Fruit fly (Drosophila melanogaster) whole organism, embryonic: ENCODE results near the gene Cyt-c1.

Experiments used
- Antp ChIP-seq: fragments of 200-800 bp; sonication (Bioruptor generic); optimal IDR thresholded peaks from 3 replicates; lab custom pipeline; 2016; ENCODE audit warnings: missing biosample characterization, missing genetic modification characterization
- Asciz ChIP-seq: fragments of 200-800 bp; sonication (Bioruptor generic); optimal IDR thresholded peaks from 2 replicates; lab custom pipeline; 2017; ENCODE audit warnings: missing biosample characterization, mild to moderate bottlenecking, missing genetic modification characterization, missing genetic modification reagents
- Atf6 ChIP-seq: fragments of 200-800 bp; sonication (Bioruptor generic); IDR thresholded peaks from 2 replicates; pipeline ENCODE4 v1.3.6; 2022; ENCODE audit warnings: missing biosample characterization, missing genetic modification characterization
- CG10274 ChIP-seq: fragments of 200-800 bp; sonication (Bioruptor generic); optimal IDR thresholded peaks from 3 replicates; lab custom pipeline; 2017; ENCODE audit warnings: missing biosample characterization, mild to moderate bottlenecking, missing genetic modification characterization
- CG11247 ChIP-seq: fragments of 200-800 bp; sonication (Bioruptor generic); IDR thresholded peaks from 2 replicates; pipeline ENCODE4 v1.3.6; 2022; ENCODE audit warnings: missing biosample characterization, missing genetic modification characterization
- CG13775 ChIP-seq: fragments of 200-800 bp; sonication (Bioruptor generic); optimal IDR thresholded peaks from 3 replicates; lab custom pipeline; 2017; ENCODE audit warnings: missing biosample characterization, mild to moderate bottlenecking, missing genetic modification characterization
- CG14050 ChIP-seq: fragments of 200-800 bp; sonication (Bioruptor generic); IDR thresholded peaks from 3 replicates; pipeline ENCODE4 v1.3.6; 2022; ENCODE audit warnings: missing biosample characterization, missing genetic modification characterization
- CG1647 ChIP-seq: fragments of 200-800 bp; sonication (Bioruptor generic); optimal IDR thresholded peaks from 3 replicates; lab custom pipeline; 2016; ENCODE audit warnings: missing biosample characterization, missing genetic modification characterization
- CG16813 ChIP-seq: fragments of 200-800 bp; sonication (Bioruptor generic); IDR thresholded peaks from 3 replicates; pipeline ENCODE4 v1.3.6; 2022; ENCODE audit warnings: missing biosample characterization, missing genetic modification characterization; ENCODE audit not compliant: partially characterized antibody
- CG30403 ChIP-seq: fragments of 200-800 bp; sonication (Bioruptor generic); optimal IDR thresholded peaks from 3 replicates; lab custom pipeline; 2016; ENCODE audit warnings: missing biosample characterization, missing genetic modification characterization
- CG32772 ChIP-seq: fragments of 200-800 bp; sonication (Bioruptor generic); IDR thresholded peaks from 2 replicates; pipeline ENCODE4 v1.3.6; 2022; ENCODE audit warnings: missing biosample characterization, missing genetic modification characterization
- CG6813 ChIP-seq: fragments of 200-800 bp; sonication (Bioruptor generic); optimal IDR thresholded peaks from 2 replicates; lab custom pipeline; 2017; ENCODE audit warnings: missing biosample characterization, missing genetic modification characterization, mild to moderate bottlenecking, moderate library complexity, missing genetic modification reagents
- CG7271 ChIP-seq: fragments of 200-800 bp; sonication (Bioruptor generic); optimal IDR thresholded peaks from 2 replicates; lab custom pipeline; 2018; ENCODE audit warnings: missing biosample characterization, mild to moderate bottlenecking, missing genetic modification characterization, moderate library complexity
- CG7987 ChIP-seq: fragments of 200-800 bp; sonication (Bioruptor generic); optimal IDR thresholded peaks from 2 replicates; lab custom pipeline; 2018; ENCODE audit warnings: missing biosample characterization, mild to moderate bottlenecking, missing genetic modification characterization, moderate library complexity
- CG9876 ChIP-seq: fragments of 200-800 bp; sonication (Bioruptor generic); optimal IDR thresholded peaks from 2 replicates; lab custom pipeline; 2016; ENCODE audit warnings: missing biosample characterization, missing genetic modification characterization
- Camta ChIP-seq: fragments of 200-800 bp; sonication (Bioruptor generic); optimal IDR thresholded peaks from 2 replicates; lab custom pipeline; 2016; ENCODE audit warnings: missing biosample characterization, missing genetic modification characterization
- E2f1 ChIP-seq: fragments of 200-800 bp; sonication (Bioruptor generic); IDR thresholded peaks from 2 replicates; pipeline ENCODE4 v1.3.6; 2022; ENCODE audit warnings: missing biosample characterization, missing genetic modification characterization
- E2f2 ChIP-seq: fragments of 200-800 bp; sonication (Bioruptor generic); IDR thresholded peaks from 2 replicates; pipeline ENCODE4 v1.3.6; 2022; ENCODE audit warnings: missing biosample characterization, missing genetic modification characterization
- Eip74EF ChIP-seq, 2 experiments: fragments of 200-800 bp in 1 of 2; fragments of >200 bp in 1 of 2; sonication (Bioruptor generic) in 1 of 2; optimal IDR thresholded peaks; 2 replicates each; lab custom pipeline; 2017 to 2019; ENCODE audit warnings: missing biosample characterization in 2 of 2, missing genetic modification characterization in 2 of 2, mild to moderate bottlenecking in 1 of 2, moderate library complexity in 1 of 2
- Hand ChIP-seq: fragments of 200-800 bp; sonication (Bioruptor generic); optimal IDR thresholded peaks from 2 replicates; lab custom pipeline; 2017; ENCODE audit warnings: mild to moderate bottlenecking, missing biosample characterization, missing genetic modification reagents, missing genetic modification characterization
- Hr3 ChIP-seq: fragments of 200-800 bp; sonication (Bioruptor generic); optimal IDR thresholded peaks from 3 replicates; lab custom pipeline; 2016; ENCODE audit warnings: missing biosample characterization, missing genetic modification characterization
- Lhr ChIP-seq: fragments of 200-800 bp; sonication (Bioruptor generic); optimal IDR thresholded peaks from 3 replicates; lab custom pipeline; 2017; ENCODE audit warnings: mild to moderate bottlenecking, missing biosample characterization, missing genetic modification reagents, missing genetic modification characterization
- Mad ChIP-seq: fragments of 200-800 bp; sonication (Bioruptor generic); optimal IDR thresholded peaks from 2 replicates; lab custom pipeline; 2016; ENCODE audit warnings: missing biosample characterization, missing genetic modification characterization
- Max ChIP-seq: fragments of 200-800 bp; sonication (Bioruptor generic); optimal IDR thresholded peaks from 2 replicates; lab custom pipeline; 2016; ENCODE audit warnings: missing biosample characterization, mild to moderate bottlenecking, missing genetic modification characterization
- Nf-YC ChIP-seq: fragments of 200-800 bp; optimal IDR thresholded peaks from 3 replicates; lab custom pipeline; 2019; ENCODE audit warnings: missing biosample characterization, mild to moderate bottlenecking, missing genetic modification characterization, moderate library complexity
- Oli ChIP-seq: fragments of 200-800 bp; sonication (Bioruptor generic); optimal IDR thresholded peaks from 2 replicates; lab custom pipeline; 2018; ENCODE audit warnings: missing biosample characterization, mild to moderate bottlenecking, missing genetic modification characterization, moderate library complexity
- Rx ChIP-seq: fragments of 200-800 bp; sonication (Bioruptor generic); IDR thresholded peaks from 2 replicates; pipeline ENCODE4 v1.3.6; 2022; ENCODE audit warnings: missing biosample characterization, missing genetic modification characterization
- Sry-β ChIP-seq: fragments of 200-800 bp; sonication (Bioruptor generic); optimal IDR thresholded peaks from 2 replicates; lab custom pipeline; 2018; ENCODE audit warnings: missing biosample characterization, mild to moderate bottlenecking, missing genetic modification characterization, moderate library complexity
- TFAM ChIP-seq: fragments of 200-800 bp; sonication (Bioruptor generic); optimal IDR thresholded peaks from 2 replicates; lab custom pipeline; 2017; ENCODE audit warnings: missing biosample characterization, missing genetic modification characterization, inconsistent platforms
- ab ChIP-seq: fragments of 200-800 bp; sonication (Bioruptor generic); optimal IDR thresholded peaks from 2 replicates; lab custom pipeline; 2016; ENCODE audit warnings: missing biosample characterization, missing genetic modification characterization
- bab2 ChIP-seq: fragments of 200-800 bp; sonication (Bioruptor generic); optimal IDR thresholded peaks from 2 replicates; lab custom pipeline; 2016; ENCODE audit warnings: missing biosample characterization, missing genetic modification characterization
- crc ChIP-seq: fragments of 200-800 bp; sonication (Bioruptor generic); optimal IDR thresholded peaks from 2 replicates; lab custom pipeline; 2016; ENCODE audit warnings: missing biosample characterization, missing genetic modification characterization
- fd96Cb ChIP-seq: fragments of 200-800 bp; sonication (Bioruptor generic); optimal IDR thresholded peaks from 2 replicates; lab custom pipeline; 2018; ENCODE audit warnings: missing biosample characterization, mild to moderate bottlenecking, missing genetic modification characterization, moderate library complexity
- gfzf ChIP-seq: fragments of 200-800 bp; sonication (Bioruptor generic); optimal IDR thresholded peaks from 2 replicates; lab custom pipeline; 2016; ENCODE audit warnings: missing biosample characterization, mild to moderate bottlenecking, missing genetic modification characterization, moderate library complexity
- gt ChIP-seq: fragments of 200-800 bp; sonication (Bioruptor generic); IDR thresholded peaks from 2 replicates; pipeline ENCODE4 v1.3.6; 2022; ENCODE audit warnings: missing biosample characterization, missing genetic modification characterization
- hbn ChIP-seq: fragments of 200-800 bp; sonication (Bioruptor generic); IDR thresholded peaks from 2 replicates; pipeline ENCODE4 v1.3.6; 2022; ENCODE audit warnings: missing biosample characterization, missing genetic modification characterization; ENCODE audit not compliant: partially characterized antibody
- her ChIP-seq: fragments of 200-800 bp; sonication (Bioruptor generic); optimal IDR thresholded peaks from 2 replicates; lab custom pipeline; 2016; ENCODE audit warnings: missing biosample characterization, missing genetic modification characterization
- insv ChIP-seq, 2 experiments: fragments of 200-800 bp; sonication (Bioruptor generic); optimal IDR thresholded peaks; 3 replicates each; lab custom pipeline; 2016 to 2018; ENCODE audit warnings: missing biosample characterization in 2 of 2, missing genetic modification characterization in 2 of 2
- knrl ChIP-seq: fragments of 200-800 bp; sonication (Bioruptor generic); IDR thresholded peaks from 3 replicates; pipeline ENCODE4 v1.3.6; 2022; ENCODE audit warnings: missing biosample characterization, missing genetic modification characterization; ENCODE audit not compliant: partially characterized antibody
- lilli ChIP-seq: fragments of 200-800 bp; sonication (Bioruptor generic); optimal IDR thresholded peaks from 3 replicates; lab custom pipeline; 2016; ENCODE audit warnings: missing biosample characterization, missing genetic modification characterization
- lov ChIP-seq, 2 experiments: fragments of 200-800 bp in 1 of 2; fragments of >200 bp in 1 of 2; sonication (Bioruptor generic) in 1 of 2; IDR thresholded peaks in 1 of 2; optimal IDR thresholded peaks in 1 of 2; 2 replicates in 1 of 2; 3 replicates in 1 of 2; pipeline versions ENCODE4 v1.3.6 to Lab custom; 2017 to 2022; ENCODE audit warnings: missing biosample characterization in 1 of 2, missing genetic modification characterization in 1 of 2
- nmo ChIP-seq: fragments of 200-800 bp; sonication (Bioruptor generic); optimal IDR thresholded peaks from 2 replicates; lab custom pipeline; 2018; ENCODE audit warnings: missing biosample characterization, mild to moderate bottlenecking, missing genetic modification characterization, moderate library complexity
- pros ChIP-seq: fragments of 200-800 bp; sonication (Bioruptor generic); optimal IDR thresholded peaks from 3 replicates; lab custom pipeline; 2019; ENCODE audit warnings: missing biosample characterization, mild to moderate bottlenecking, missing genetic modification characterization, moderate library complexity
- shn ChIP-seq: fragments of 200-800 bp; sonication (Bioruptor generic); optimal IDR thresholded peaks from 3 replicates; lab custom pipeline; 2016; ENCODE audit warnings: missing biosample characterization, missing genetic modification characterization
- sim ChIP-seq: fragments of 200-800 bp; sonication (Bioruptor generic); IDR thresholded peaks from 2 replicates; pipeline ENCODE4 v1.3.6; 2022; ENCODE audit warnings: missing biosample characterization, missing genetic modification characterization
- slou ChIP-seq: fragments of 200-800 bp; sonication (Bioruptor generic); optimal IDR thresholded peaks from 3 replicates; lab custom pipeline; 2016; ENCODE audit warnings: missing biosample characterization, missing genetic modification characterization
- ttk ChIP-seq: fragments of 200-800 bp; sonication (Bioruptor generic); IDR thresholded peaks from 2 replicates; pipeline ENCODE4 v2.1.2; 2022; ENCODE audit warnings: missing biosample characterization, missing genetic modification characterization
- tup ChIP-seq: fragments of 200-800 bp; sonication (Bioruptor generic); optimal IDR thresholded peaks from 2 replicates; lab custom pipeline; 2016; ENCODE audit warnings: missing biosample characterization, mild to moderate bottlenecking, missing genetic modification characterization, moderate library complexity
- tx ChIP-seq: fragments of 200-800 bp; sonication (Bioruptor generic); optimal IDR thresholded peaks from 2 replicates; lab custom pipeline; 2016; ENCODE audit warnings: missing biosample characterization, missing genetic modification characterization

Cyt-c1 gene

DNA sequence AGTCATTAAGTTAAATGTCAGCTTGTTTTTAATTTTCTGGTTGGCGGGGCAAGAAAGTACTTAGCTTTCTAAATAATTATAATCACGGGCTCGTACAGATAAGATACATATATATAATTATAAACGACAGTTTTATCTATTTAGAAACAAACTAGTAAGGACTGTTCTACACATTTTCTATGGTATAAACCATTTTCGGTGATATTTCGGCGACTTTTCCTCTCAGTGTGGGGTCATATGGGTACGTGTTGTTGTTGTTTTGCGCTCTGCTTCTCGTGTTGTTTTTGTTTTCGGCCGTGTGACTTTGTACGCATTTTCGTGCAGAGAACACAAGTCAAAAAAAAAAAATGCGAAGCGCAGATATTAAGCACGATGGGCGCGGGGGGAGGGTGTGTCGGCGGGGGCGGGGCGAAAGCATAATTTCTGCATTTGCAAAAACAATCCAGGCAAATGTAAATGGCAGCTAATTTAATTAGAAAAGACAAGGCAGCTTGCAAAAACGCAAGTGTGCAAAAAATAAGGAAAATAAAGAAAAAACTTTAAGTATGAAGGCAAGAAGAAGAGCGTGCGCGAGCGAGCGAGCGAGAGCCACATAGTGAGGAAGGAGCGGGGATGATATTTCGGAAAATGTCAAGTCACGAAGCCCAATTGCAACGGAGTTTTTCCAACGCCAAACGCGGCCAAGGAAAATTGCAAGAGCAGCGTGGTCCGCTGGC, 5.3 kb downstream of the Cyt-c1 start (continued):
- no peak for TF ChIP-seq gt (GFP tag; lab: Robert Waterston, UW)
- no peak for TF ChIP-seq insv (GFP tag; optimal IDR thresholded peaks at IDR 0.05; lab: Kevin White, UChicago)
- TF ChIP-seq Hr3 (GFP tag; lab: Kevin White, UChicago) = peak; percentile 25
- TF ChIP-seq Camta (GFP tag; lab: Kevin White, UChicago) = no peak
- peak; percentile 32 for TF ChIP-seq CG30403
- no peak for TF ChIP-seq slou
- TF ChIP-seq Rx (GFP tag; lab: Robert Waterston, UW) = no peak
- TF ChIP-seq TFAM (GFP tag; lab: Kevin White, UChicago) = no peak
- TF ChIP-seq CG1647 (GFP tag; lab: Kevin White, UChicago) = no peak
- TF ChIP-seq lilli (GFP tag; lab: Kevin White, UChicago) = peak; percentile 29
- no peak for TF ChIP-seq CG6813 (GFP tag; lab: Kevin White, UChicago)
- no peak for TF ChIP-seq CG7271
- TF ChIP-seq Mad (GFP tag; lab: Kevin White, UChicago) = no peak
- no peak for TF ChIP-seq gfzf
- peak; percentile 22 for TF ChIP-seq bab2 (GFP tag; lab: Kevin White, UChicago)
- no peak for TF ChIP-seq Sry-β
- TF ChIP-seq Antp = no peak
- no peak for TF ChIP-seq knrl (GFP tag; lab: Robert Waterston, UW)
- no peak for TF ChIP-seq Max (GFP tag; lab: Kevin White, UChicago)
- no peak for TF ChIP-seq ttk (GFP tag; lab: Robert Waterston, UW)
- TF ChIP-seq E2f2 (GFP tag; lab: Robert Waterston, UW) = peak; percentile 21; the same call in 1 of the 2 replicates
- TF ChIP-seq CG32772 (GFP tag; lab: Robert Waterston, UW) = peak; percentile 56; the same call in 1 of the 2 replicates
- TF ChIP-seq Asciz (GFP tag; lab: Kevin White, UChicago) = no peak
- TF ChIP-seq shn = no peak
- TF ChIP-seq CG13775 = peak; percentile 19
- TF ChIP-seq ab (GFP tag; lab: Kevin White, UChicago) = no peak
- TF ChIP-seq CG11247 (GFP tag; lab: Robert Waterston, UW) = no peak
- TF ChIP-seq Oli (tag; lab: Kevin White, UChicago) = peak; percentile 40
- TF ChIP-seq CG7987 (GFP tag; lab: Kevin White, UChicago) = no peak
- TF ChIP-seq her (GFP tag; lab: Kevin White, UChicago) = no peak
- peak; percentile 41 for TF ChIP-seq nmo (GFP tag; lab: Kevin White, UChicago)
- no peak for TF ChIP-seq pros (GFP tag; lab: Kevin White, UChicago)
- TF ChIP-seq Nf-YC (tag; lab: Kevin White, UChicago) = no peak
- peak in 1 of 2 experiments; percentile 7 for TF ChIP-seq Eip74EF (GFP tag; optimal IDR thresholded peaks at IDR 0.05; lab: Kevin White, UChicago)
- no peak for TF ChIP-seq CG9876
- TF ChIP-seq tx (GFP tag; lab: Kevin White, UChicago) = no peak
- no peak for TF ChIP-seq CG10274 (GFP tag; lab: Kevin White, UChicago)
- TF ChIP-seq sim (GFP tag; lab: Robert Waterston, UW) = no peak
- no peak for TF ChIP-seq Hand (GFP tag; lab: Kevin White, UChicago)
- TF ChIP-seq E2f1 = no peak
- peak; percentile 65 for TF ChIP-seq Atf6
- TF ChIP-seq fd96Cb (tag; lab: Kevin White, UChicago) = no peak
- TF ChIP-seq lov (optimal IDR thresholded peaks at IDR 0.05; lab: Kevin White, UChicago) = no peak
- no peak for TF ChIP-seq lov (GFP tag; IDR thresholded peaks at IDR 0.05; lab: Robert Waterston, UW)
- no peak for TF ChIP-seq hbn (GFP tag; lab: Robert Waterston, UW)
- TF ChIP-seq CG14050 = no peak
- no peak for TF ChIP-seq Lhr
- TF ChIP-seq CG16813 (GFP tag; lab: Robert Waterston, UW) = no peak
- no peak for TF ChIP-seq tup
- no peak for TF ChIP-seq crc (GFP tag; lab: Kevin White, UChicago)
